Worm (Caenorhabditis elegans): Measurements from ENCODE around the gene K09F6.9.

DNA sequence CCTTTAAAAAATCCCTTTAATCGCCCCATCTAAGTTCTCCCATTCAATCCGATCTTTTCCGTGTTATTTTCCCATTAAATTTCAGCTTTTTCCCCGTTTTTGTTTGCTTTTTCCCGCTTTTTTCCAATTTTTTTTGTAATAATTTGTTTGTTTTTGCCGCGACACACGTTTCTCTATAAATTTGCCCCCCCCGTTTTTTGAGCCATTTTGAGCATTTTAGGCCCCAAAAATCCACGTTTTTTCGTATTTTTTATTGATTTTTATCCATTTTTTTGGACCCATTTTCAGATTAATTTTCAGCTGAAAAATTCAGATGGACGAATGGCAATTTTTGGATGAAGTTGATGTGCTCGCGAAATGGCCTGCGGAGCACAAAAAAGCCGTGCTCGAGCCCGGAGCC is 39.2 kb downstream of the K09F6.9 start, which contains the start of gene F54A3.2:
- no peak for TF ChIP-seq akir-1 (GFP tag; optimal IDR thresholded peaks at IDR 0.05)
- TF ChIP-seq pha-4 (tag; optimal IDR thresholded peaks at IDR 0.05): no peak
- no peak for TF ChIP-seq pbrm-1 (GFP tag; IDR thresholded peaks at IDR 0.05)
- TF ChIP-seq Y67H2A.10 (GFP tag; conservative IDR thresholded peaks at IDR 0.05): no peak
- no peak for TF ChIP-seq attf-5 (GFP tag; optimal IDR thresholded peaks at IDR 0.05)
- TF ChIP-seq lir-1 (GFP tag; conservative IDR thresholded peaks at IDR 0.05): no peak
- no peak for TF ChIP-seq C06A6.2 (GFP tag; conservative IDR thresholded peaks at IDR 0.05)
- TF ChIP-seq madf-3 (GFP tag; IDR thresholded peaks at IDR 0.05): no peak
- no peak for TF ChIP-seq snpc-4 (GFP tag; optimal IDR thresholded peaks at IDR 0.05)
- TF ChIP-seq snpc-4 (tag; optimal IDR thresholded peaks at IDR 0.05): no peak
- no peak for TF ChIP-seq lsy-27 (tag; optimal IDR thresholded peaks at IDR 0.05; ENCODE audit: borderline replicate concordance, insufficient read depth)
